Worm (Caenorhabditis elegans) whole organism, young adult: ENCODE data around the gene otpl-8.

Experiments
- B0035.1 ChIP-seq: sonication (generic microtip); optimal IDR thresholded peaks from 2 replicates; lab custom pipeline; 2016; ENCODE audit warnings: missing genetic modification characterization, mild to moderate bottlenecking, missing compliant biosample characterization, missing genotype, missing genetic modification reagents
- B0261.1 ChIP-seq: sonication (generic microtip); optimal IDR thresholded peaks from 2 replicates; lab custom pipeline; 2016; ENCODE audit warnings: mild to moderate bottlenecking, missing genetic modification characterization, moderate library complexity, missing compliant biosample characterization
- C17E4.6 ChIP-seq: fragments of 200-800 bp; sonication (Bioruptor generic); IDR thresholded peaks from 2 replicates; pipeline ENCODE4 v1.3.6; 2022; ENCODE audit warnings: missing genetic modification reagents, missing genetic modification characterization, missing compliant biosample characterization
- D2030.7 ChIP-seq: fragments of 200-800 bp; sonication (Bioruptor generic); IDR thresholded peaks from 2 replicates; pipeline ENCODE4 v1.3.6; 2022; ENCODE audit warnings: missing genetic modification reagents, missing genetic modification characterization, missing compliant biosample characterization
- F22D6.2 ChIP-seq: sonication (generic microtip); optimal IDR thresholded peaks from 2 replicates; lab custom pipeline; 2016; ENCODE audit warnings: mild to moderate bottlenecking, missing genetic modification characterization, missing compliant biosample characterization
- F23B12.7 ChIP-seq: sonication (generic microtip); optimal IDR thresholded peaks from 2 replicates; lab custom pipeline; 2017; ENCODE audit warnings: missing genetic modification characterization, mild to moderate bottlenecking, missing compliant biosample characterization, antibody characterized with exemption, moderate library complexity; ENCODE audit not compliant: insufficient read depth
- F49E8.2 ChIP-seq: sonication (generic microtip); optimal IDR thresholded peaks from 3 replicates; lab custom pipeline; 2017; ENCODE audit warnings: missing genetic modification characterization, mild to moderate bottlenecking, missing compliant biosample characterization, antibody characterized with exemption, moderate library complexity; ENCODE audit not compliant: insufficient read depth
- K11D2.4 ChIP-seq: fragments of 200-800 bp; sonication (Bioruptor generic); IDR thresholded peaks from 2 replicates; pipeline ENCODE4 v1.3.6; 2022; ENCODE audit warnings: missing genetic modification reagents, missing genetic modification characterization, missing compliant biosample characterization
- T26A5.8 ChIP-seq: sonication (generic microtip); optimal IDR thresholded peaks from 2 replicates; lab custom pipeline; 2016; ENCODE audit warnings: missing genetic modification characterization, missing compliant biosample characterization
- Y56A3A.18 ChIP-seq: fragments of 200-800 bp; sonication (Bioruptor generic); IDR thresholded peaks from 2 replicates; pipeline ENCODE4 v1.3.6; 2022; ENCODE audit warnings: missing genetic modification reagents, missing genetic modification characterization, missing compliant biosample characterization
- Y67H2A.10 ChIP-seq: fragments of 200-800 bp; sonication (Bioruptor generic); conservative IDR thresholded peaks from 2 replicates; pipeline ENCODE4 v1.3.6; 2022; ENCODE audit warnings: missing genetic modification reagents, missing genetic modification characterization, missing compliant biosample characterization
- ama-1 ChIP-seq, 3 experiments: fragments of 150-350 bp in 1 of 3; sonication (generic microtip) in 2 of 3; optimal IDR thresholded peaks; 2 replicates each; lab custom pipeline; 2014 to 2018; ENCODE audit warnings: missing biosample characterization in 2 of 3, missing genetic modification characterization in 2 of 3, missing genetic modification reagents in 2 of 3
- aptf-2 ChIP-seq: fragments of 200-800 bp; sonication (Bioruptor generic); conservative IDR thresholded peaks from 2 replicates; pipeline ENCODE4 v1.3.6; 2022; ENCODE audit warnings: missing genetic modification reagents, missing genetic modification characterization, missing compliant biosample characterization
- cebp-1 ChIP-seq, 2 experiments: fragments of 200-800 bp in 1 of 2; sonication (Bioruptor generic) in 1 of 2; sonication (generic microtip) in 1 of 2; IDR thresholded peaks in 1 of 2; optimal IDR thresholded peaks in 1 of 2; 2 replicates each; pipeline versions ENCODE4 v1.3.6 to Lab custom; 2017 to 2022; ENCODE audit warnings: missing compliant biosample characterization in 2 of 2, missing genetic modification characterization in 2 of 2, mild to moderate bottlenecking in 1 of 2, missing genetic modification reagents in 1 of 2, moderate library complexity in 1 of 2
- ceh-100 ChIP-seq: fragments of 200-800 bp; sonication (Bioruptor generic); IDR thresholded peaks from 2 replicates; pipeline ENCODE4 v1.3.6; 2022; ENCODE audit warnings: missing genetic modification reagents, missing genetic modification characterization, missing compliant biosample characterization
- ceh-79 ChIP-seq: sonication (generic microtip); optimal IDR thresholded peaks from 2 replicates; lab custom pipeline; 2017; ENCODE audit warnings: mild to moderate bottlenecking, missing genetic modification characterization, missing compliant biosample characterization
- dpl-1 ChIP-seq: fragments of 150-350 bp; optimal IDR thresholded peaks from 2 replicates; lab custom pipeline; 2014; ENCODE audit warnings: missing biosample characterization, missing genetic modification reagents, missing genetic modification characterization
- efl-1 ChIP-seq: fragments of 150-350 bp; optimal IDR thresholded peaks from 2 replicates; lab custom pipeline; 2014; ENCODE audit warnings: missing biosample characterization, missing genetic modification reagents, missing genetic modification characterization
- egl-44 ChIP-seq: fragments of 200-800 bp; sonication (Bioruptor generic); IDR thresholded peaks from 2 replicates; pipeline ENCODE4 v1.3.6; 2022; ENCODE audit warnings: missing genetic modification reagents, missing genetic modification characterization, missing compliant biosample characterization
- egrh-3 ChIP-seq: fragments of 200-800 bp; sonication (Bioruptor generic); IDR thresholded peaks from 2 replicates; pipeline ENCODE4 v1.3.6; 2022; ENCODE audit warnings: missing genetic modification reagents, missing genetic modification characterization, missing compliant biosample characterization
- gei-17 ChIP-seq: fragments of 200-800 bp; sonication (Bioruptor generic); optimal IDR thresholded peaks from 2 replicates; lab custom pipeline; 2018; ENCODE audit warnings: mild to moderate bottlenecking, missing genetic modification characterization, missing compliant biosample characterization
- him-1 ChIP-seq: sonication (generic microtip); optimal IDR thresholded peaks from 2 replicates; lab custom pipeline; 2016; ENCODE audit warnings: missing genotype, missing genetic modification reagents, missing genetic modification characterization, missing compliant biosample characterization
- hsf-1 ChIP-seq: fragments of 200-800 bp; sonication (Bioruptor generic); IDR thresholded peaks from 2 replicates; pipeline ENCODE4 v1.3.6; 2022; ENCODE audit warnings: missing genetic modification reagents, missing genetic modification characterization, missing compliant biosample characterization
- lag-1 ChIP-seq: fragments of 200-800 bp; sonication (Bioruptor generic); IDR thresholded peaks from 2 replicates; pipeline ENCODE4 v1.3.6; 2022; ENCODE audit warnings: missing genetic modification reagents, missing genetic modification characterization, missing compliant biosample characterization
- lin-54 ChIP-seq: fragments of 200-800 bp; sonication (Bioruptor generic); optimal IDR thresholded peaks from 2 replicates; lab custom pipeline; 2018; ENCODE audit warnings: mild to moderate bottlenecking, missing genetic modification characterization, missing compliant biosample characterization
- mel-28 ChIP-seq: sonication (generic microtip); optimal IDR thresholded peaks from 2 replicates; lab custom pipeline; 2016; ENCODE audit warnings: borderline replicate concordance, mild to moderate bottlenecking, missing genetic modification characterization, missing compliant biosample characterization
- mxl-1 ChIP-seq: sonication (generic microtip); optimal IDR thresholded peaks from 2 replicates; lab custom pipeline; 2016; ENCODE audit warnings: missing genetic modification characterization, missing compliant biosample characterization
- nfya-1 ChIP-seq: sonication (generic microtip); optimal IDR thresholded peaks from 2 replicates; lab custom pipeline; 2017; ENCODE audit warnings: antibody characterized with exemption, missing compliant biosample characterization, missing genetic modification characterization, borderline replicate concordance; ENCODE audit not compliant: insufficient read depth
- nhr-179 ChIP-seq: sonication (generic microtip); optimal IDR thresholded peaks from 2 replicates; lab custom pipeline; 2016; ENCODE audit warnings: mild to moderate bottlenecking, missing genetic modification characterization, missing compliant biosample characterization
- nhr-90 ChIP-seq: sonication (generic microtip); optimal IDR thresholded peaks from 2 replicates; lab custom pipeline; 2016; ENCODE audit warnings: missing genotype, mild to moderate bottlenecking, missing genetic modification characterization, missing compliant biosample characterization
- rec-8 ChIP-seq, 2 experiments: sonication (generic microtip); optimal IDR thresholded peaks; 2 replicates each; lab custom pipeline; 2016; ENCODE audit warnings: mild to moderate bottlenecking in 2 of 2, missing genetic modification characterization in 2 of 2, missing genetic modification reagents in 2 of 2, missing genotype in 2 of 2, missing biosample characterization in 1 of 2, missing compliant biosample characterization in 1 of 2, moderate library complexity in 1 of 2
- snpc-3.4 ChIP-seq: sonication (generic microtip); optimal IDR thresholded peaks from 2 replicates; lab custom pipeline; 2017; ENCODE audit warnings: missing genetic modification characterization, mild to moderate bottlenecking, missing compliant biosample characterization, antibody characterized with exemption, moderate library complexity, missing genotype, missing genetic modification reagents
- somi-1 ChIP-seq: fragments of 200-800 bp; sonication (Bioruptor generic); optimal IDR thresholded peaks from 2 replicates; lab custom pipeline; 2018; ENCODE audit warnings: mild to moderate bottlenecking, missing genetic modification characterization, missing compliant biosample characterization
- zfh-2 ChIP-seq: fragments of 200-800 bp; sonication (Bioruptor generic); conservative IDR thresholded peaks from 2 replicates; pipeline ENCODE4 v1.3.6; 2022; ENCODE audit warnings: missing genetic modification reagents, missing genetic modification characterization, missing compliant biosample characterization
- ztf-18 ChIP-seq: sonication (generic microtip); optimal IDR thresholded peaks from 2 replicates; lab custom pipeline; 2016; ENCODE audit warnings: missing genotype, mild to moderate bottlenecking, missing genetic modification characterization, missing compliant biosample characterization

otpl-8 gene

ce11 chrX:12270841-12271240 is at the start of gene otpl-8:
Gene otpl-8, minus strand, starts transcription at chrX:12270941.
- TF ChIP-seq T26A5.8 (tag; lab: Kevin White, UChicago) (no peak), rec-8 (tag; optimal IDR thresholded peaks at IDR 0.05; lab: Kevin White, UChicago) (no peak), snpc-3.4 (tag; lab: Kevin White, UChicago) (no peak), zfh-2 (GFP tag; lab: Robert Waterston, UW) (no peak), nhr-179 (no peak), him-1 (tag; lab: Kevin White, UChicago) (no peak), ztf-18 (no peak), C17E4.6 (no peak), nhr-90 (tag; lab: Kevin White, UChicago) (no peak), F22D6.2 (tag; lab: Kevin White, UChicago) (no peak), hsf-1 (no peak), cebp-1 (GFP tag; IDR thresholded peaks at IDR 0.05; lab: Robert Waterston, UW) (no peak), cebp-1 (tag; optimal IDR thresholded peaks at IDR 0.05; lab: Kevin White, UChicago) (no peak), dpl-1 (GFP tag; lab: Kevin White, UChicago) (no peak)

- no peak for TF ChIP-seq aptf-2 (GFP tag; lab: Robert Waterston, UW)
- TF ChIP-seq efl-1 (GFP tag; lab: Kevin White, UChicago), result no peak
- no peak for TF ChIP-seq egrh-3 (GFP tag; lab: Robert Waterston, UW)
- no peak for TF ChIP-seq ceh-79 (tag; lab: Kevin White, UChicago)
- no peak for TF ChIP-seq ceh-100
- no peak for TF ChIP-seq Y56A3A.18
- no peak for TF ChIP-seq D2030.7 (GFP tag; lab: Robert Waterston, UW)
- no peak for TF ChIP-seq nhr-179
- no peak for TF ChIP-seq F22D6.2 (tag; lab: Kevin White, UChicago)
- no peak for TF ChIP-seq F49E8.2 (tag; lab: Kevin White, UChicago)
- TF ChIP-seq B0261.1 (tag; lab: Kevin White, UChicago), result no peak
- TF ChIP-seq mxl-1 (tag; lab: Kevin White, UChicago), result no peak
- TF ChIP-seq gei-17 (GFP tag; lab: Kevin White, UChicago), result no peak
- TF ChIP-seq nfya-1, result no peak
- no peak for TF ChIP-seq somi-1
- TF ChIP-seq Y67H2A.10 (GFP tag; lab: Robert Waterston, UW), result no peak
- no peak for TF ChIP-seq mel-28 (tag; lab: Kevin White, UChicago)
- no peak for TF ChIP-seq lin-54
Measured at ce11 chrX:12317560-12317959, 46.8 kb upstream of the otpl-8 start.

- TF ChIP-seq egl-44 (GFP tag; lab: Robert Waterston, UW), result no peak
- no peak for TF ChIP-seq nhr-179
- TF ChIP-seq him-1 (tag; lab: Kevin White, UChicago), result no peak
- TF ChIP-seq lag-1, result no peak
- no peak for TF ChIP-seq B0035.1 (tag; lab: Kevin White, UChicago)
- TF ChIP-seq F23B12.7 (tag; lab: Kevin White, UChicago), result no peak
- no peak for TF ChIP-seq ama-1 (optimal IDR thresholded peaks at IDR 0.05; lab: Kevin White, UChicago)
- no peak for TF ChIP-seq ama-1 (GFP tag; optimal IDR thresholded peaks at IDR 0.05; lab: Kevin White, UChicago)
- no peak for TF ChIP-seq mxl-1 (tag; lab: Kevin White, UChicago)
- TF ChIP-seq K11D2.4 (GFP tag; lab: Robert Waterston, UW), result no peak
Measured at ce11 chrX:12315268-12315667, 44.5 kb upstream of the otpl-8 start, which contains the start of gene xtr-2. Gene xtr-2, plus strand, starts transcription at chrX:12315568.
